Worm (Caenorhabditis elegans) whole organism, L2 larva: ENCODE data around the gene C17G10.13.

Experiments
- C34F6.9 ChIP-seq: fragments of 150-350 bp; optimal IDR thresholded peaks from 2 replicates; lab custom pipeline; 2014; ENCODE audit warnings: missing biosample characterization, missing genetic modification characterization
- F13H6.1 ChIP-seq: sonication (generic microtip); optimal IDR thresholded peaks from 2 replicates; lab custom pipeline; 2016; ENCODE audit warnings: missing genetic modification characterization, missing compliant biosample characterization
- R02D3.7 ChIP-seq: fragments of 150-350 bp; optimal IDR thresholded peaks from 2 replicates; lab custom pipeline; 2014; ENCODE audit warnings: missing biosample characterization, missing genetic modification characterization
- Y55F3AM.14 ChIP-seq: fragments of 200-800 bp; sonication (Bioruptor generic); optimal IDR thresholded peaks from 2 replicates; lab custom pipeline; 2018; ENCODE audit warnings: mild to moderate bottlenecking, missing genetic modification characterization, missing compliant biosample characterization
- ZK546.5 ChIP-seq: sonication (generic microtip); optimal IDR thresholded peaks from 2 replicates; lab custom pipeline; 2017; ENCODE audit warnings: missing biosample characterization, missing genetic modification characterization
- alr-1 ChIP-seq: fragments of 150-350 bp; optimal IDR thresholded peaks from 2 replicates; lab custom pipeline; 2014; ENCODE audit warnings: missing biosample characterization, missing genetic modification characterization
- ama-1 ChIP-seq: fragments of 150-350 bp; optimal IDR thresholded peaks from 2 replicates; lab custom pipeline; 2018; ENCODE audit warnings: inconsistent platforms
- ceh-16 ChIP-seq: fragments of 150-350 bp; optimal IDR thresholded peaks from 2 replicates; lab custom pipeline; 2014; ENCODE audit warnings: missing biosample characterization, missing genetic modification characterization
- ceh-82 ChIP-seq: fragments of 150-350 bp; optimal IDR thresholded peaks from 2 replicates; lab custom pipeline; 2014; ENCODE audit warnings: missing biosample characterization, missing genetic modification characterization
- crh-2 ChIP-seq: sonication (generic microtip); optimal IDR thresholded peaks from 2 replicates; lab custom pipeline; 2017; ENCODE audit warnings: missing biosample characterization, missing genetic modification characterization
- dmd-4 ChIP-seq: sonication (generic microtip); optimal IDR thresholded peaks from 2 replicates; lab custom pipeline; 2017; ENCODE audit warnings: missing biosample characterization, missing genetic modification characterization
- egl-27 ChIP-seq: sonication (generic microtip); optimal IDR thresholded peaks from 3 replicates; lab custom pipeline; 2017; ENCODE audit warnings: missing biosample characterization, missing genetic modification reagents, missing genetic modification characterization
- elt-1 ChIP-seq: fragments of 150-350 bp; optimal IDR thresholded peaks from 2 replicates; lab custom pipeline; 2014; ENCODE audit warnings: missing biosample characterization, missing genetic modification characterization
- elt-3 ChIP-seq: sonication (generic microtip); optimal IDR thresholded peaks from 2 replicates; lab custom pipeline; 2017; ENCODE audit warnings: missing biosample characterization, missing genetic modification characterization
- fos-1 ChIP-seq: fragments of 150-350 bp; optimal IDR thresholded peaks from 2 replicates; lab custom pipeline; 2014; ENCODE audit warnings: missing biosample characterization, missing genetic modification characterization
- gmeb-1 ChIP-seq: fragments of 150-350 bp; optimal IDR thresholded peaks from 2 replicates; lab custom pipeline; 2014; ENCODE audit warnings: missing biosample characterization, missing genetic modification characterization
- lin-11 ChIP-seq: fragments of 150-350 bp; sonication (generic microtip); optimal IDR thresholded peaks from 2 replicates; lab custom pipeline; 2014; ENCODE audit warnings: missing biosample characterization, missing genetic modification characterization, inconsistent platforms, mixed read lengths
- lin-13 ChIP-seq: fragments of 150-350 bp; optimal IDR thresholded peaks from 2 replicates; lab custom pipeline; 2014; ENCODE audit warnings: missing biosample characterization, missing genetic modification reagents, missing genetic modification characterization
- lin-39 ChIP-seq: fragments of 150-350 bp; optimal IDR thresholded peaks from 2 replicates; lab custom pipeline; 2014; ENCODE audit warnings: missing biosample characterization, missing genetic modification reagents, missing genetic modification characterization
- lsy-2 ChIP-seq, 2 experiments: fragments of 150-350 bp in 1 of 2; sonication (generic microtip) in 1 of 2; optimal IDR thresholded peaks; 2 replicates each; lab custom pipeline; 2014 to 2017; ENCODE audit warnings: missing biosample characterization in 2 of 2, missing genetic modification characterization in 2 of 2
- nhr-10 ChIP-seq: sonication (generic microtip); optimal IDR thresholded peaks from 2 replicates; lab custom pipeline; 2017; ENCODE audit warnings: missing biosample characterization, missing genetic modification characterization
- nhr-11 ChIP-seq: fragments of 150-350 bp; optimal IDR thresholded peaks from 2 replicates; lab custom pipeline; 2014; ENCODE audit warnings: missing biosample characterization, missing genetic modification characterization
- nhr-12 ChIP-seq: fragments of 150-350 bp; optimal IDR thresholded peaks from 2 replicates; lab custom pipeline; 2014; ENCODE audit warnings: missing biosample characterization, missing genetic modification characterization
- nhr-129 ChIP-seq: fragments of 150-350 bp; optimal IDR thresholded peaks from 2 replicates; lab custom pipeline; 2014; ENCODE audit warnings: missing biosample characterization, missing genetic modification characterization
- nhr-21 ChIP-seq: fragments of 150-350 bp; optimal IDR thresholded peaks from 2 replicates; lab custom pipeline; 2014; ENCODE audit warnings: missing biosample characterization, missing genetic modification characterization
- nhr-23 ChIP-seq: fragments of 150-350 bp; optimal IDR thresholded peaks from 2 replicates; lab custom pipeline; 2014; ENCODE audit warnings: missing biosample characterization, missing genetic modification reagents, missing genetic modification characterization
- nhr-237 ChIP-seq: fragments of 150-350 bp; optimal IDR thresholded peaks from 2 replicates; lab custom pipeline; 2014; ENCODE audit warnings: missing biosample characterization, missing genetic modification characterization
- nhr-6 ChIP-seq: fragments of 150-350 bp; optimal IDR thresholded peaks from 2 replicates; lab custom pipeline; 2014; ENCODE audit warnings: missing biosample characterization, missing genetic modification characterization
- peb-1 ChIP-seq: fragments of 150-350 bp; optimal IDR thresholded peaks from 2 replicates; lab custom pipeline; 2014; ENCODE audit warnings: missing biosample characterization, missing genetic modification characterization
- sem-4 ChIP-seq: fragments of 150-350 bp; optimal IDR thresholded peaks from 2 replicates; lab custom pipeline; 2014; ENCODE audit warnings: missing biosample characterization, missing genetic modification reagents, missing genetic modification characterization
- sma-3 ChIP-seq: sonication (generic microtip); optimal IDR thresholded peaks from 2 replicates; lab custom pipeline; 2016; ENCODE audit warnings: missing genetic modification reagents, missing genetic modification characterization, missing compliant biosample characterization
- sma-9 ChIP-seq, 2 experiments: fragments of 150-350 bp in 1 of 2; sonication (generic microtip) in 1 of 2; optimal IDR thresholded peaks; 2 replicates each; lab custom pipeline; 2014 to 2016; ENCODE audit warnings: missing genetic modification characterization in 2 of 2, mild to moderate bottlenecking in 1 of 2, missing biosample characterization in 1 of 2, missing compliant biosample characterization in 1 of 2, missing genetic modification reagents in 1 of 2, moderate library complexity in 1 of 2
- snpc-4 ChIP-seq: fragments of 150-350 bp; optimal IDR thresholded peaks from 2 replicates; lab custom pipeline; 2014; ENCODE audit warnings: missing biosample characterization, missing genetic modification characterization
- unc-39 ChIP-seq: fragments of 150-350 bp; optimal IDR thresholded peaks from 2 replicates; lab custom pipeline; 2014; ENCODE audit warnings: missing biosample characterization, missing genetic modification characterization
- unc-55 ChIP-seq: fragments of 150-350 bp; sonication (generic microtip); optimal IDR thresholded peaks from 3 replicates; lab custom pipeline; 2014; ENCODE audit warnings: missing biosample characterization, missing genetic modification reagents, missing genetic modification characterization
- zag-1 ChIP-seq: fragments of 150-350 bp; optimal IDR thresholded peaks from 2 replicates; lab custom pipeline; 2014; ENCODE audit warnings: missing biosample characterization, missing genetic modification characterization
- ztf-1 ChIP-seq: fragments of 200-800 bp; sonication (Bioruptor generic); conservative IDR thresholded peaks from 2 replicates; pipeline ENCODE4 v1.3.6; 2022; ENCODE audit warnings: missing genetic modification characterization, missing compliant biosample characterization
- ztf-11 ChIP-seq: sonication (generic microtip); optimal IDR thresholded peaks from 2 replicates; lab custom pipeline; 2017; ENCODE audit warnings: missing biosample characterization, missing genetic modification characterization
- ztf-4 ChIP-seq: fragments of 150-350 bp; optimal IDR thresholded peaks from 2 replicates; lab custom pipeline; 2014; ENCODE audit warnings: missing biosample characterization, missing genetic modification characterization

The C17G10.13 gene

ce11 chrII:5578714-5579113, 10.9 kb downstream of the C17G10.13 start:
- TF ChIP-seq F13H6.1 (tag; lab: Kevin White, UChicago), result no peak
- TF ChIP-seq ceh-16, result no peak
- no peak for TF ChIP-seq egl-27 (tag; lab: Kevin White, UChicago)
- no peak for TF ChIP-seq gmeb-1 (tag; lab: Kevin White, UChicago)
- TF ChIP-seq nhr-129 (tag; lab: Kevin White, UChicago), result no peak
- no peak for TF ChIP-seq elt-1 (tag; lab: Kevin White, UChicago)
- no peak for TF ChIP-seq alr-1 (tag; lab: Kevin White, UChicago)
- TF ChIP-seq nhr-21, result no peak
- no peak for TF ChIP-seq nhr-10 (tag; lab: Kevin White, UChicago)
- no peak for TF ChIP-seq peb-1

- TF ChIP-seq elt-1 (tag; lab: Kevin White, UChicago), result no peak
- TF ChIP-seq lin-13, result no peak
- no peak for TF ChIP-seq nhr-129 (tag; lab: Kevin White, UChicago)
- no peak for TF ChIP-seq elt-3
- TF ChIP-seq nhr-11 (tag; lab: Kevin White, UChicago), result no peak
- no peak for TF ChIP-seq lin-11 (tag; lab: Kevin White, UChicago)
- TF ChIP-seq nhr-12 (tag; lab: Kevin White, UChicago), result no peak
Observed at ce11 chrII:5578035-5578434, 11.6 kb downstream of the C17G10.13 start, which contains the start of gene T25E4.1. T25E4.1 (plus strand) TSS chrII:5578335.

ce11 chrII:5577060-5577459, 12.5 kb downstream of the C17G10.13 start:
- no peak for TF ChIP-seq ZK546.5
- no peak for TF ChIP-seq nhr-11 (tag; lab: Kevin White, UChicago)
- TF ChIP-seq sma-9 (GFP tag; optimal IDR thresholded peaks at IDR 0.05; lab: Kevin White, UChicago), result peak; percentile 42
- TF ChIP-seq sma-9 (tag; optimal IDR thresholded peaks at IDR 0.05; lab: Kevin White, UChicago), result no peak
- peak; percentile 34 for TF ChIP-seq lin-11 (tag; lab: Kevin White, UChicago)
- no peak for TF ChIP-seq nhr-237 (tag; lab: Kevin White, UChicago)
- peak; percentile 28 for TF ChIP-seq gmeb-1 (tag; lab: Kevin White, UChicago)
- no peak for TF ChIP-seq ztf-4 (tag; lab: Kevin White, UChicago)
- peak; percentile 46 for TF ChIP-seq C34F6.9 (tag; lab: Kevin White, UChicago)
- peak; percentile 65 for TF ChIP-seq unc-55 (GFP tag; lab: Kevin White, UChicago)
- TF ChIP-seq alr-1 (tag; lab: Kevin White, UChicago), result no peak
- TF ChIP-seq Y55F3AM.14, result no peak
- TF ChIP-seq elt-3, result no peak
- TF ChIP-seq ztf-1 (GFP tag; lab: Robert Waterston, UW), result no peak
- TF ChIP-seq ztf-11 (tag; lab: Kevin White, UChicago), result no peak
- no peak for TF ChIP-seq unc-39 (tag; lab: Kevin White, UChicago)
- TF ChIP-seq snpc-4, result peak; percentile 33
- TF ChIP-seq fos-1 (tag; lab: Kevin White, UChicago), result peak; percentile 49
- peak; percentile 43 for TF ChIP-seq crh-2
- TF ChIP-seq nhr-129 (tag; lab: Kevin White, UChicago), result peak; percentile 71
- no peak for TF ChIP-seq lin-39 (tag; lab: Kevin White, UChicago)
- TF ChIP-seq nhr-10 (tag; lab: Kevin White, UChicago), result no peak

ce11 chrII:5574925-5575324, 14.7 kb downstream of the C17G10.13 start:
- TF ChIP-seq nhr-6 (tag; lab: Kevin White, UChicago) (no peak), C34F6.9 (tag; lab: Kevin White, UChicago) (no peak), zag-1 (tag; lab: Kevin White, UChicago) (no peak), nhr-129 (tag; lab: Kevin White, UChicago) (no peak), sem-4 (tag; lab: Kevin White, UChicago) (no peak), nhr-12 (tag; lab: Kevin White, UChicago) (no peak), snpc-4 (no peak), sma-3 (GFP tag; lab: Kevin White, UChicago) (peak; percentile 2), lin-39 (tag; lab: Kevin White, UChicago) (no peak), ceh-82 (tag; lab: Kevin White, UChicago) (no peak), nhr-23 (tag; lab: Kevin White, UChicago) (no peak), sma-9 (GFP tag; optimal IDR thresholded peaks at IDR 0.05; lab: Kevin White, UChicago) (no peak), sma-9 (tag; optimal IDR thresholded peaks at IDR 0.05; lab: Kevin White, UChicago) (no peak), dmd-4 (tag; lab: Kevin White, UChicago) (no peak), lsy-2 (tag; optimal IDR thresholded peaks at IDR 0.05; lab: Kevin White, UChicago) (no peak), elt-1 (tag; lab: Kevin White, UChicago) (no peak), crh-2 (peak; percentile 10), nhr-237 (tag; lab: Kevin White, UChicago) (no peak), F13H6.1 (tag; lab: Kevin White, UChicago) (no peak), ama-1 (peak; percentile 6), nhr-10 (tag; lab: Kevin White, UChicago) (no peak), lin-11 (tag; lab: Kevin White, UChicago) (no peak), nhr-21 (peak; percentile 50), gmeb-1 (tag; lab: Kevin White, UChicago) (no peak), nhr-11 (tag; lab: Kevin White, UChicago) (no peak), R02D3.7 (tag; lab: Kevin White, UChicago) (no peak)
